Worm (Caenorhabditis elegans): ENCODE measurements around the gene rabr-1.

ce11 chrX:2506738-2507137, 10.8 kb downstream of the rabr-1 start:
- no peak for TF ChIP-seq unc-62 (GFP tag; optimal IDR thresholded peaks at IDR 0.05)
- no peak for TF ChIP-seq gmeb-1 (tag; optimal IDR thresholded peaks at IDR 0.05)
- TF ChIP-seq ceh-82 (tag; optimal IDR thresholded peaks at IDR 0.05): no peak
- no peak for TF ChIP-seq mdl-1 (tag; optimal IDR thresholded peaks at IDR 0.05)
- TF ChIP-seq skn-1 (tag; optimal IDR thresholded peaks at IDR 0.05): no peak
- TF ChIP-seq ztf-4 (tag; optimal IDR thresholded peaks at IDR 0.05): no peak
- TF ChIP-seq egl-27 (tag; optimal IDR thresholded peaks at IDR 0.05): no peak
- TF ChIP-seq lin-39 (tag; optimal IDR thresholded peaks at IDR 0.05): no peak
- TF ChIP-seq ama-1 (optimal IDR thresholded peaks at IDR 0.05): no peak
- TF ChIP-seq zag-1 (tag; optimal IDR thresholded peaks at IDR 0.05): no peak
- TF ChIP-seq unc-39 (tag; optimal IDR thresholded peaks at IDR 0.05): no peak

Data from whole organism, L2 larva.